Fruit fly (Drosophila melanogaster) S2 (cell line): Measurements from ENCODE around the gene CG10232.

Experiments
- CG8478 ChIP-seq: fragments of >200 bp; optimal IDR thresholded peaks from 2 replicates; lab custom pipeline; 2018
- CTCF ChIP-seq, 2 experiments: fragments of >200 bp; optimal IDR thresholded peaks; 2 replicates each; lab custom pipeline; 2018

DNA sequence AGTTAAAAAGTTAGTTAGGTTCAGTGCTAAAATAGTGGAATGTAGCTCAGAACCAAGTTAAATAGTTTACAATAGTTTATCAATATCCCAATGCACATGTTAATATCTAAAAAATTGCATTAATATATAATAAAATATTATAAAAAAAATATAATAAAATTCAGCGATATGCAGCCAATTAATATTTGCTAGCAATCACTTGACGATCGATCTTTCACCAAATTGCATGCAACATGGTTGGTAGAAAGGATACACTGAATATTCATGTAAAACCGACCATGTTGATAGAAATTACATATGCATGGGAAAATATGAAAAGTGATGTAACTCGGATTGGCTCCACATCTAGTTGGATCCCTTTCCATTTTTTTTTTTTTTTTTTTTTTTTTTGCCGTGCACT lies 45.8 kb downstream of the CG10232 start:
- TF ChIP-seq CTCF (optimal IDR thresholded peaks at IDR 0.05; lab: Kevin White, UChicago): no peak
- no peak for TF ChIP-seq CG8478 (lab: Kevin White, UChicago)
